Fruit fly (Drosophila melanogaster) whole organism, embryonic: ENCODE data around the gene CG43338.

Experiments used
- Bgb ChIP-seq: fragments of 200-800 bp; sonication (Bioruptor generic); IDR thresholded peaks from 2 replicates; pipeline ENCODE4 v1.3.6; 2022; ENCODE audit warnings: missing biosample characterization, missing genetic modification characterization; ENCODE audit not compliant: partially characterized antibody
- Blimp-1 ChIP-seq: fragments of 200-800 bp; sonication (Bioruptor generic); optimal IDR thresholded peaks from 3 replicates; lab custom pipeline; 2018; ENCODE audit warnings: missing biosample characterization, missing genetic modification characterization, mild to moderate bottlenecking, moderate library complexity, missing genetic modification reagents
- CG1024 ChIP-seq: fragments of 200-800 bp; sonication (Bioruptor generic); IDR thresholded peaks from 2 replicates; pipeline ENCODE4 v1.3.6; 2022; ENCODE audit warnings: missing biosample characterization, missing genetic modification characterization
- CG11247 ChIP-seq: fragments of 200-800 bp; sonication (Bioruptor generic); IDR thresholded peaks from 2 replicates; pipeline ENCODE4 v1.3.6; 2022; ENCODE audit warnings: missing biosample characterization, missing genetic modification characterization
- CG1233 ChIP-seq: fragments of 200-800 bp; sonication (Bioruptor generic); optimal IDR thresholded peaks from 4 replicates; lab custom pipeline; 2018; ENCODE audit warnings: missing biosample characterization, mild to moderate bottlenecking, missing genetic modification characterization
- CG13894 ChIP-seq: fragments of 200-800 bp; sonication (Bioruptor generic); optimal IDR thresholded peaks from 3 replicates; lab custom pipeline; 2018; ENCODE audit warnings: missing biosample characterization, mild to moderate bottlenecking, missing genetic modification characterization, moderate library complexity
- CG17361 ChIP-seq: fragments of 200-800 bp; sonication (Bioruptor generic); IDR thresholded peaks from 3 replicates; pipeline ENCODE4 v1.3.6; 2022; ENCODE audit warnings: missing biosample characterization, missing genetic modification characterization
- CG18262 ChIP-seq: fragments of 200-800 bp; optimal IDR thresholded peaks from 3 replicates; lab custom pipeline; 2019; ENCODE audit warnings: missing biosample characterization, mild to moderate bottlenecking, missing genetic modification characterization, moderate library complexity
- CG30403 ChIP-seq: fragments of 200-800 bp; sonication (Bioruptor generic); optimal IDR thresholded peaks from 3 replicates; lab custom pipeline; 2016; ENCODE audit warnings: missing biosample characterization, missing genetic modification characterization
- CG3065 ChIP-seq: fragments of 200-800 bp; sonication (Bioruptor generic); optimal IDR thresholded peaks from 2 replicates; lab custom pipeline; 2016; ENCODE audit warnings: missing biosample characterization, missing genetic modification characterization
- CG34224 ChIP-seq: fragments of 200-800 bp; sonication (Bioruptor generic); IDR thresholded peaks from 3 replicates; pipeline ENCODE4 v1.3.6; 2022; ENCODE audit warnings: missing biosample characterization, missing genetic modification characterization; ENCODE audit not compliant: partially characterized antibody
- CG43689 ChIP-seq: fragments of 200-800 bp; sonication (Bioruptor generic); IDR thresholded peaks from 2 replicates; pipeline ENCODE4 v1.3.6; 2022; ENCODE audit warnings: missing biosample characterization, missing genetic modification characterization
- CG4617 ChIP-seq: fragments of 200-800 bp; sonication (Bioruptor generic); optimal IDR thresholded peaks from 3 replicates; lab custom pipeline; 2016; ENCODE audit warnings: missing biosample characterization, missing genetic modification characterization, borderline replicate concordance
- CG6654 ChIP-seq: fragments of 200-800 bp; sonication (Bioruptor generic); optimal IDR thresholded peaks from 2 replicates; lab custom pipeline; 2017; ENCODE audit warnings: missing biosample characterization, mild to moderate bottlenecking, missing genetic modification characterization
- CG6791 ChIP-seq: fragments of 200-800 bp; sonication (Bioruptor generic); IDR thresholded peaks from 3 replicates; pipeline ENCODE4 v1.3.6; 2022; ENCODE audit warnings: missing biosample characterization, missing genetic modification characterization; ENCODE audit not compliant: partially characterized antibody
- CG6854 ChIP-seq: fragments of 200-800 bp; sonication (Bioruptor generic); optimal IDR thresholded peaks from 3 replicates; lab custom pipeline; 2017; ENCODE audit warnings: missing biosample characterization, mild to moderate bottlenecking, missing genetic modification characterization
- CG8478 ChIP-seq: fragments of >200 bp; optimal IDR thresholded peaks from 2 replicates; lab custom pipeline; 2018
- CoRest ChIP-seq: fragments of 200-800 bp; sonication (Bioruptor generic); optimal IDR thresholded peaks from 3 replicates; lab custom pipeline; 2018; ENCODE audit warnings: missing biosample characterization, mild to moderate bottlenecking, missing genetic modification characterization, moderate library complexity
- D ChIP-seq, 2 experiments: fragments of 200-800 bp in 1 of 2; fragments of >200 bp in 1 of 2; sonication (Bioruptor generic) in 1 of 2; optimal IDR thresholded peaks; 2 replicates in 1 of 2; 3 replicates in 1 of 2; lab custom pipeline; 2017; ENCODE audit warnings: mild to moderate bottlenecking in 1 of 2, missing biosample characterization in 1 of 2, missing genetic modification characterization in 1 of 2, missing genetic modification reagents in 1 of 2
- Dip2 ChIP-seq: fragments of 200-800 bp; sonication (Bioruptor generic); IDR thresholded peaks from 2 replicates; pipeline ENCODE4 v1.3.6; 2022; ENCODE audit warnings: missing biosample characterization, missing genetic modification characterization
- HHEX ChIP-seq: fragments of 200-800 bp; sonication (Bioruptor generic); optimal IDR thresholded peaks from 3 replicates; lab custom pipeline; 2017; ENCODE audit warnings: missing biosample characterization, mild to moderate bottlenecking, missing genetic modification characterization, missing genetic modification reagents
- Hmx ChIP-seq: fragments of 200-800 bp; sonication (Bioruptor generic); optimal IDR thresholded peaks from 2 replicates; lab custom pipeline; 2016; ENCODE audit warnings: missing biosample characterization, missing genetic modification characterization
- Hr51 ChIP-seq, 2 experiments: fragments of 200-800 bp; sonication (Bioruptor generic); optimal IDR thresholded peaks; 2 replicates in 1 of 2; 3 replicates in 1 of 2; lab custom pipeline; 2016 to 2018; ENCODE audit warnings: missing biosample characterization in 2 of 2, missing genetic modification characterization in 2 of 2, mild to moderate bottlenecking in 1 of 2, moderate library complexity in 1 of 2
- Neu2 ChIP-seq: fragments of 200-800 bp; sonication (Bioruptor generic); optimal IDR thresholded peaks from 3 replicates; lab custom pipeline; 2016; ENCODE audit warnings: missing biosample characterization, missing genetic modification characterization, borderline replicate concordance
- Oli ChIP-seq: fragments of 200-800 bp; sonication (Bioruptor generic); optimal IDR thresholded peaks from 2 replicates; lab custom pipeline; 2018; ENCODE audit warnings: missing biosample characterization, mild to moderate bottlenecking, missing genetic modification characterization, moderate library complexity
- Rfx ChIP-seq: fragments of 200-800 bp; sonication (Bioruptor generic); IDR thresholded peaks from 2 replicates; pipeline ENCODE4 v1.3.6; 2022; ENCODE audit warnings: missing biosample characterization, missing genetic modification characterization
- Scr ChIP-seq: fragments of 200-800 bp; sonication (Bioruptor generic); IDR thresholded peaks from 2 replicates; pipeline ENCODE4 v1.3.6; 2022; ENCODE audit warnings: missing biosample characterization, missing genetic modification characterization; ENCODE audit not compliant: partially characterized antibody
- Sin3A ChIP-seq: fragments of >200 bp; optimal IDR thresholded peaks from 2 replicates; lab custom pipeline; 2018
- Ssrp ChIP-seq: fragments of 200-800 bp; sonication (Bioruptor generic); optimal IDR thresholded peaks from 2 replicates; lab custom pipeline; 2018; ENCODE audit warnings: missing biosample characterization, mild to moderate bottlenecking, missing genetic modification characterization, moderate library complexity
- Vsx1 ChIP-seq: fragments of 200-800 bp; sonication (Bioruptor generic); optimal IDR thresholded peaks from 2 replicates; lab custom pipeline; 2017; ENCODE audit warnings: missing biosample characterization, mild to moderate bottlenecking, missing genetic modification characterization, missing genetic modification reagents
- aop ChIP-seq: fragments of 200-800 bp; sonication (Bioruptor generic); IDR thresholded peaks from 2 replicates; pipeline ENCODE4 v1.3.6; 2022; ENCODE audit warnings: missing biosample characterization, missing genetic modification characterization
- ap ChIP-seq: fragments of 200-800 bp; sonication (Bioruptor generic); IDR thresholded peaks from 2 replicates; pipeline ENCODE4 v1.3.6; 2022; ENCODE audit warnings: missing biosample characterization, missing genetic modification characterization
- chif ChIP-seq, 2 experiments: fragments of 200-800 bp; sonication (Bioruptor generic); optimal IDR thresholded peaks; 3 replicates each; lab custom pipeline; 2016; ENCODE audit warnings: missing biosample characterization in 2 of 2, missing genetic modification characterization in 2 of 2
- dmrt99B ChIP-seq: fragments of 200-800 bp; sonication (Bioruptor generic); optimal IDR thresholded peaks from 2 replicates; lab custom pipeline; 2018; ENCODE audit warnings: missing biosample characterization, mild to moderate bottlenecking, missing genetic modification characterization, moderate library complexity
- dpn ChIP-seq, 2 experiments: fragments of 200-800 bp; sonication (Bioruptor generic); optimal IDR thresholded peaks; 3 replicates each; lab custom pipeline; 2016; ENCODE audit warnings: missing biosample characterization in 2 of 2, missing genetic modification characterization in 2 of 2
- gce ChIP-seq: fragments of 200-800 bp; sonication (Bioruptor generic); IDR thresholded peaks from 3 replicates; pipeline ENCODE4 v1.3.6; 2022; ENCODE audit warnings: missing biosample characterization, missing genetic modification characterization
- gcm ChIP-seq: fragments of 200-800 bp; sonication (Bioruptor generic); optimal IDR thresholded peaks from 2 replicates; lab custom pipeline; 2019; ENCODE audit warnings: missing biosample characterization, mild to moderate bottlenecking, missing genetic modification characterization, moderate library complexity
- gro ChIP-seq: fragments of 200-800 bp; sonication (Bioruptor generic); optimal IDR thresholded peaks from 2 replicates; lab custom pipeline; 2016; ENCODE audit warnings: missing biosample characterization, missing genetic modification characterization
- gt ChIP-seq: fragments of 200-800 bp; sonication (Bioruptor generic); IDR thresholded peaks from 2 replicates; pipeline ENCODE4 v1.3.6; 2022; ENCODE audit warnings: missing biosample characterization, missing genetic modification characterization
- klu ChIP-seq: fragments of 200-800 bp; sonication (Bioruptor generic); IDR thresholded peaks from 2 replicates; pipeline ENCODE4 v1.3.6; 2022; ENCODE audit warnings: missing biosample characterization, missing genetic modification characterization
- luna ChIP-seq: fragments of 200-800 bp; sonication (Bioruptor generic); optimal IDR thresholded peaks from 2 replicates; lab custom pipeline; 2016; ENCODE audit warnings: missing biosample characterization, missing genetic modification characterization
- nom ChIP-seq: fragments of 200-800 bp; sonication (Bioruptor generic); optimal IDR thresholded peaks from 2 replicates; lab custom pipeline; 2017; ENCODE audit warnings: missing biosample characterization, missing genetic modification characterization, mild to moderate bottlenecking, moderate library complexity, missing genetic modification reagents
- pan ChIP-seq, 4 experiments: fragments of >200 bp in 3 of 4; fragments of 200-800 bp in 1 of 4; sonication (Bioruptor generic) in 1 of 4; optimal IDR thresholded peaks in 3 of 4; IDR thresholded peaks in 1 of 4; 2 replicates each; pipeline versions ENCODE4 v1.3.6 to Lab custom; 2017 to 2022; ENCODE audit warnings: missing biosample characterization in 2 of 4, missing genetic modification characterization in 2 of 4, mixed read lengths in 1 of 4
- peb ChIP-seq: fragments of 200-800 bp; sonication (Bioruptor generic); IDR thresholded peaks from 2 replicates; pipeline ENCODE4 v1.3.6; 2022; ENCODE audit warnings: missing biosample characterization, missing genetic modification characterization
- pho ChIP-seq: fragments of 200-800 bp; sonication (Bioruptor generic); optimal IDR thresholded peaks from 2 replicates; lab custom pipeline; 2016; ENCODE audit warnings: missing biosample characterization, missing genetic modification characterization
- tll ChIP-seq, 2 experiments: fragments of 200-800 bp in 1 of 2; fragments of >200 bp in 1 of 2; sonication (Bioruptor generic) in 1 of 2; optimal IDR thresholded peaks; 2 replicates each; lab custom pipeline; 2017 to 2019; ENCODE audit warnings: missing biosample characterization in 2 of 2, missing genetic modification characterization in 2 of 2, mild to moderate bottlenecking in 1 of 2, moderate library complexity in 1 of 2
- vnd ChIP-seq: fragments of 200-800 bp; sonication (Bioruptor generic); IDR thresholded peaks from 3 replicates; pipeline ENCODE4 v1.3.6; 2022; ENCODE audit warnings: missing biosample characterization, missing genetic modification characterization; ENCODE audit not compliant: partially characterized antibody
- z ChIP-seq: fragments of 200-800 bp; sonication (Bioruptor generic); IDR thresholded peaks from 3 replicates; pipeline ENCODE4 v1.3.6; 2022; ENCODE audit warnings: missing biosample characterization, missing genetic modification characterization

The CG43338 gene

dm6 chr2L:18688646-18689296, 17.7 kb upstream of the CG43338 start, which contains the start of gene msl-1 (continued):
- TF ChIP-seq pho (GFP tag; lab: Kevin White, UChicago) (peak; percentile 29), Vsx1 (GFP tag; lab: Kevin White, UChicago) (no peak), dpn (GFP tag; optimal IDR thresholded peaks at IDR 0.05; lab: Kevin White, UChicago) (peak; percentile 22 to 41), Rfx (GFP tag; lab: Robert Waterston, UW) (peak; percentile 82), z (GFP tag; lab: Robert Waterston, UW) (no peak), Oli (tag; lab: Kevin White, UChicago) (no peak), CG17361 (GFP tag; lab: Robert Waterston, UW) (no peak), CG1233 (no peak), Sin3A (lab: Kevin White, UChicago) (peak; percentile 67), pan (optimal IDR thresholded peaks at IDR 0.05; lab: Kevin White, UChicago) (no peak), pan (GFP tag; optimal IDR thresholded peaks at IDR 0.05 in 1 of 2, IDR thresholded peaks at IDR 0.05 in 1 of 2) (no peak), CG4617 (GFP tag; lab: Kevin White, UChicago) (peak; percentile 65), dmrt99B (tag; lab: Kevin White, UChicago) (no peak), Neu2 (GFP tag; lab: Kevin White, UChicago) (no peak), CG13894 (tag; lab: Kevin White, UChicago) (no peak), Blimp-1 (GFP tag; lab: Kevin White, UChicago) (no peak), vnd (peak; percentile 92), CoRest (no peak), Bgb (GFP tag; lab: Robert Waterston, UW) (peak; percentile 98), gro (GFP tag; lab: Kevin White, UChicago) (peak; percentile 20), CG11247 (peak; percentile 43; the same call in 1 of the 2 replicates), CG6654 (no peak), gt (GFP tag; lab: Robert Waterston, UW) (no peak), chif (GFP tag; optimal IDR thresholded peaks at IDR 0.05; lab: Kevin White, UChicago) (peak; percentile 1 to 9), Dip2 (GFP tag; lab: Robert Waterston, UW) (no peak), CG34224 (GFP tag; lab: Robert Waterston, UW) (peak; percentile 90), gce (GFP tag; lab: Robert Waterston, UW) (no peak), Hr51 (GFP tag; optimal IDR thresholded peaks at IDR 0.05; lab: Kevin White, UChicago) (no peak), gcm (GFP tag; lab: Kevin White, UChicago) (no peak), CG6791 (GFP tag; lab: Robert Waterston, UW) (peak; percentile 98), luna (no peak), nom (no peak), CG18262 (tag; lab: Kevin White, UChicago) (no peak), HHEX (GFP tag; lab: Kevin White, UChicago) (no peak), CG6854 (GFP tag; lab: Kevin White, UChicago) (no peak), CG30403 (GFP tag; lab: Kevin White, UChicago) (peak; percentile 31), tll (GFP tag; optimal IDR thresholded peaks at IDR 0.05; lab: Kevin White, UChicago) (peak in 1 of 2 experiments; percentile 31), Scr (GFP tag; lab: Robert Waterston, UW) (peak; percentile 93), D (optimal IDR thresholded peaks at IDR 0.05; lab: Kevin White, UChicago) (peak; percentile 25), D (GFP tag; optimal IDR thresholded peaks at IDR 0.05; lab: Kevin White, UChicago) (no peak), Hmx (GFP tag; lab: Kevin White, UChicago) (no peak), CG8478 (lab: Kevin White, UChicago) (no peak), CG3065 (no peak), Ssrp (tag; lab: Kevin White, UChicago) (no peak), klu (GFP tag; lab: Robert Waterston, UW) (no peak), CG43689 (GFP tag; lab: Robert Waterston, UW) (no peak), CG1024 (peak; percentile 18; the same call in 1 of the 2 replicates), peb (GFP tag; lab: Robert Waterston, UW) (no peak), aop (GFP tag; lab: Robert Waterston, UW) (no peak), ap (GFP tag; lab: Robert Waterston, UW) (no peak)
